Worm (Caenorhabditis elegans) whole organism, late embryonic: ENCODE measurements around the gene T13C2.2.

ENCODE experiments used
- ceh-9 ChIP-seq: sonication (generic microtip); optimal IDR thresholded peaks from 2 replicates; lab custom pipeline; 2016; ENCODE audit warnings: mild to moderate bottlenecking, missing genetic modification characterization, inconsistent platforms, missing compliant biosample characterization
- dmd-4 ChIP-seq: sonication (generic microtip); optimal IDR thresholded peaks from 2 replicates; lab custom pipeline; 2016; ENCODE audit warnings: borderline replicate concordance, missing genetic modification characterization, missing compliant biosample characterization
- fax-1 ChIP-seq: sonication (generic microtip); optimal IDR thresholded peaks from 2 replicates; lab custom pipeline; 2016; ENCODE audit warnings: missing genotype, missing genetic modification characterization, missing compliant biosample characterization
- fkh-10 ChIP-seq: fragments of 150-350 bp; optimal IDR thresholded peaks from 2 replicates; lab custom pipeline; 2014; ENCODE audit warnings: missing biosample characterization, missing genetic modification reagents, missing genetic modification characterization
- hlh-30 ChIP-seq: sonication (generic microtip); optimal IDR thresholded peaks from 2 replicates; lab custom pipeline; 2017; ENCODE audit warnings: antibody characterized with exemption, missing genetic modification characterization, missing compliant biosample characterization; ENCODE audit not compliant: insufficient read depth
- lim-6 ChIP-seq: sonication (generic microtip); optimal IDR thresholded peaks from 2 replicates; lab custom pipeline; 2016; ENCODE audit warnings: missing genetic modification characterization, missing compliant biosample characterization
- pha-4 ChIP-seq: fragments of 150-350 bp; optimal IDR thresholded peaks from 2 replicates; lab custom pipeline; 2018; ENCODE audit warnings: missing biosample characterization, missing genetic modification reagents, missing genetic modification characterization
- pqm-1 ChIP-seq: sonication (generic microtip); optimal IDR thresholded peaks from 2 replicates; lab custom pipeline; 2016; ENCODE audit warnings: missing genetic modification characterization, missing compliant biosample characterization
- unc-42 ChIP-seq: sonication (generic microtip); optimal IDR thresholded peaks from 2 replicates; lab custom pipeline; 2016; ENCODE audit warnings: missing genotype, missing genetic modification characterization, missing compliant biosample characterization
- zip-5 ChIP-seq: sonication (generic microtip); optimal IDR thresholded peaks from 2 replicates; lab custom pipeline; 2016; ENCODE audit warnings: missing genetic modification characterization, missing compliant biosample characterization

DNA sequence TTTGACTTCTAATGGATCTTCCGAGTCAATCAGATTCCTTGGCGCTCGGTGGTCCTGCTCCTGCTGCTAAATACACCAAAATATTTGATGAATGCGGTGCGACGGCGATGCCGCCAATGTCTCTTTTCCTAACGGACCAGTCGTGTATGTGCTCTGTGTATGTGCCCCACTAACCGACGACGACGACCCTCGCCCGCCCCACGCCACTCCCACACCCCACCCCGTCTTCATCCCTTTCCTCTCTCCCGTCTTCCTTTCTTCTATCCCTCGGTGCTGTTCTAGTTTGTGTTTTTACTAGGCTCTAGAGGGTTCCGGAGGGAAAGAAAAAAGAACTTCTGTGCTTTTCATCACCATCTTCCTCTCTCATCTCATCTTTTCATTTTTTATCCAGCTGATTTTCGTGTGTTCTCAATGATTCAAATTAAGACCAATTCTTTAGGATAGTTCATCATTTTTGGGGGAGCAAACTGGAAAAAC, 42.6 kb downstream of the T13C2.2 start, which contains the start of gene egl-27:
- no peak for TF ChIP-seq fkh-10 (GFP tag; lab: Kevin White, UChicago)
- no peak for TF ChIP-seq pqm-1 (tag; lab: Kevin White, UChicago)
- no peak for TF ChIP-seq zip-5 (tag; lab: Kevin White, UChicago)
- TF ChIP-seq dmd-4 (tag; lab: Kevin White, UChicago): no peak
- TF ChIP-seq hlh-30 (tag; lab: Kevin White, UChicago): no peak
- no peak for TF ChIP-seq ceh-9 (tag; lab: Kevin White, UChicago)
- TF ChIP-seq unc-42: no peak
- TF ChIP-seq pha-4: no peak
- TF ChIP-seq fax-1: no peak
- no peak for TF ChIP-seq lim-6 (tag; lab: Kevin White, UChicago)
